Worm (Caenorhabditis elegans) whole organism, L2 larva: ENCODE measurements around the gene F59F5.4.

Experiments
- C34F6.9 ChIP-seq: fragments of 150-350 bp; optimal IDR thresholded peaks from 2 replicates; lab custom pipeline; 2014; ENCODE audit warnings: missing biosample characterization, missing genetic modification characterization
- F13H6.1 ChIP-seq: sonication (generic microtip); optimal IDR thresholded peaks from 2 replicates; lab custom pipeline; 2016; ENCODE audit warnings: missing genetic modification characterization, missing compliant biosample characterization
- R02D3.7 ChIP-seq: fragments of 150-350 bp; optimal IDR thresholded peaks from 2 replicates; lab custom pipeline; 2014; ENCODE audit warnings: missing biosample characterization, missing genetic modification characterization
- ZK546.5 ChIP-seq: sonication (generic microtip); optimal IDR thresholded peaks from 2 replicates; lab custom pipeline; 2017; ENCODE audit warnings: missing biosample characterization, missing genetic modification characterization
- alr-1 ChIP-seq: fragments of 150-350 bp; optimal IDR thresholded peaks from 2 replicates; lab custom pipeline; 2014; ENCODE audit warnings: missing biosample characterization, missing genetic modification characterization
- aly-2 ChIP-seq: fragments of 150-350 bp; optimal IDR thresholded peaks from 2 replicates; lab custom pipeline; 2014; ENCODE audit warnings: missing biosample characterization, missing genetic modification characterization
- ceh-16 ChIP-seq: fragments of 150-350 bp; optimal IDR thresholded peaks from 2 replicates; lab custom pipeline; 2014; ENCODE audit warnings: missing biosample characterization, missing genetic modification characterization
- ceh-82 ChIP-seq: fragments of 150-350 bp; optimal IDR thresholded peaks from 2 replicates; lab custom pipeline; 2014; ENCODE audit warnings: missing biosample characterization, missing genetic modification characterization
- dmd-4 ChIP-seq: sonication (generic microtip); optimal IDR thresholded peaks from 2 replicates; lab custom pipeline; 2017; ENCODE audit warnings: missing biosample characterization, missing genetic modification characterization
- elt-3 ChIP-seq: sonication (generic microtip); optimal IDR thresholded peaks from 2 replicates; lab custom pipeline; 2017; ENCODE audit warnings: missing biosample characterization, missing genetic modification characterization
- fos-1 ChIP-seq: fragments of 150-350 bp; optimal IDR thresholded peaks from 2 replicates; lab custom pipeline; 2014; ENCODE audit warnings: missing biosample characterization, missing genetic modification characterization
- gmeb-1 ChIP-seq: fragments of 150-350 bp; optimal IDR thresholded peaks from 2 replicates; lab custom pipeline; 2014; ENCODE audit warnings: missing biosample characterization, missing genetic modification characterization
- lin-11 ChIP-seq: fragments of 150-350 bp; sonication (generic microtip); optimal IDR thresholded peaks from 2 replicates; lab custom pipeline; 2014; ENCODE audit warnings: missing biosample characterization, missing genetic modification characterization, inconsistent platforms, mixed read lengths
- lin-39 ChIP-seq: fragments of 150-350 bp; optimal IDR thresholded peaks from 2 replicates; lab custom pipeline; 2014; ENCODE audit warnings: missing biosample characterization, missing genetic modification reagents, missing genetic modification characterization
- lsy-2 ChIP-seq, 2 experiments: fragments of 150-350 bp in 1 of 2; sonication (generic microtip) in 1 of 2; optimal IDR thresholded peaks; 2 replicates each; lab custom pipeline; 2014 to 2017; ENCODE audit warnings: missing biosample characterization in 2 of 2, missing genetic modification characterization in 2 of 2
- mbf-1 ChIP-seq: sonication (generic microtip); optimal IDR thresholded peaks from 2 replicates; lab custom pipeline; 2017; ENCODE audit warnings: missing biosample characterization, missing genetic modification characterization
- mdl-1 ChIP-seq, 2 experiments: fragments of 150-350 bp in 1 of 2; sonication (generic microtip) in 1 of 2; optimal IDR thresholded peaks; 2 replicates each; lab custom pipeline; 2017; ENCODE audit warnings: missing biosample characterization in 2 of 2, missing genetic modification characterization in 2 of 2
- nhr-10 ChIP-seq: sonication (generic microtip); optimal IDR thresholded peaks from 2 replicates; lab custom pipeline; 2017; ENCODE audit warnings: missing biosample characterization, missing genetic modification characterization
- nhr-11 ChIP-seq: fragments of 150-350 bp; optimal IDR thresholded peaks from 2 replicates; lab custom pipeline; 2014; ENCODE audit warnings: missing biosample characterization, missing genetic modification characterization
- nhr-129 ChIP-seq: fragments of 150-350 bp; optimal IDR thresholded peaks from 2 replicates; lab custom pipeline; 2014; ENCODE audit warnings: missing biosample characterization, missing genetic modification characterization
- nhr-23 ChIP-seq: fragments of 150-350 bp; optimal IDR thresholded peaks from 2 replicates; lab custom pipeline; 2014; ENCODE audit warnings: missing biosample characterization, missing genetic modification reagents, missing genetic modification characterization
- nhr-237 ChIP-seq: fragments of 150-350 bp; optimal IDR thresholded peaks from 2 replicates; lab custom pipeline; 2014; ENCODE audit warnings: missing biosample characterization, missing genetic modification characterization
- nhr-6 ChIP-seq: fragments of 150-350 bp; optimal IDR thresholded peaks from 2 replicates; lab custom pipeline; 2014; ENCODE audit warnings: missing biosample characterization, missing genetic modification characterization
- peb-1 ChIP-seq: fragments of 150-350 bp; optimal IDR thresholded peaks from 2 replicates; lab custom pipeline; 2014; ENCODE audit warnings: missing biosample characterization, missing genetic modification characterization
- sem-4 ChIP-seq: fragments of 150-350 bp; optimal IDR thresholded peaks from 2 replicates; lab custom pipeline; 2014; ENCODE audit warnings: missing biosample characterization, missing genetic modification reagents, missing genetic modification characterization
- sma-3 ChIP-seq: sonication (generic microtip); optimal IDR thresholded peaks from 2 replicates; lab custom pipeline; 2016; ENCODE audit warnings: missing genetic modification reagents, missing genetic modification characterization, missing compliant biosample characterization
- snpc-4 ChIP-seq: fragments of 150-350 bp; optimal IDR thresholded peaks from 2 replicates; lab custom pipeline; 2014; ENCODE audit warnings: missing biosample characterization, missing genetic modification characterization
- unc-39 ChIP-seq: fragments of 150-350 bp; optimal IDR thresholded peaks from 2 replicates; lab custom pipeline; 2014; ENCODE audit warnings: missing biosample characterization, missing genetic modification characterization
- zag-1 ChIP-seq: fragments of 150-350 bp; optimal IDR thresholded peaks from 2 replicates; lab custom pipeline; 2014; ENCODE audit warnings: missing biosample characterization, missing genetic modification characterization
- ztf-1 ChIP-seq: fragments of 200-800 bp; sonication (Bioruptor generic); conservative IDR thresholded peaks from 2 replicates; pipeline ENCODE4 v1.3.6; 2022; ENCODE audit warnings: missing genetic modification characterization, missing compliant biosample characterization
- ztf-4 ChIP-seq: fragments of 150-350 bp; optimal IDR thresholded peaks from 2 replicates; lab custom pipeline; 2014; ENCODE audit warnings: missing biosample characterization, missing genetic modification characterization

Gene F59F5.4

ce11 chrX:10542313-10543048 lies at the start of gene F59F5.4, which contains the start of gene F59F5.3:
Gene F59F5.4 (plus strand): TSS chrX:10542998.
Gene F59F5.3 (minus strand): TSS chrX:10542413.
- TF ChIP-seq unc-39 (tag; lab: Kevin White, UChicago) (no peak), fos-1 (peak; percentile 24)

- TF ChIP-seq mbf-1 (tag; lab: Kevin White, UChicago) (no peak), lin-11 (tag; lab: Kevin White, UChicago) (no peak), ztf-1 (GFP tag; lab: Robert Waterston, UW) (no peak), sem-4 (tag; lab: Kevin White, UChicago) (no peak), lin-39 (tag; lab: Kevin White, UChicago) (no peak), ztf-4 (tag; lab: Kevin White, UChicago) (no peak), snpc-4 (tag; lab: Kevin White, UChicago) (no peak), dmd-4 (tag; lab: Kevin White, UChicago) (no peak), gmeb-1 (no peak), ZK546.5 (no peak), elt-3 (tag; lab: Kevin White, UChicago) (no peak), ceh-82 (tag; lab: Kevin White, UChicago) (no peak), C34F6.9 (tag; lab: Kevin White, UChicago) (no peak), sma-3 (GFP tag; lab: Kevin White, UChicago) (no peak), nhr-129 (tag; lab: Kevin White, UChicago) (no peak), lsy-2 (tag; optimal IDR thresholded peaks at IDR 0.05; lab: Kevin White, UChicago) (no peak)
Measured at ce11 chrX:10499590-10499989, 43.2 kb upstream of the F59F5.4 start, which contains the start of gene vab-3. Gene vab-3 (plus strand): TSS chrX:10499890.

- TF ChIP-seq ceh-16 (tag; lab: Kevin White, UChicago): no peak
- TF ChIP-seq zag-1 (tag; lab: Kevin White, UChicago): no peak
- no peak for TF ChIP-seq peb-1 (tag; lab: Kevin White, UChicago)
- no peak for TF ChIP-seq aly-2 (tag; lab: Kevin White, UChicago)
- TF ChIP-seq elt-3 (tag; lab: Kevin White, UChicago): no peak
- TF ChIP-seq ceh-82 (tag; lab: Kevin White, UChicago): no peak
- no peak for TF ChIP-seq nhr-237 (tag; lab: Kevin White, UChicago)
- no peak for TF ChIP-seq nhr-23 (tag; lab: Kevin White, UChicago)
- no peak for TF ChIP-seq mdl-1 (tag; optimal IDR thresholded peaks at IDR 0.05; lab: Kevin White, UChicago)
- no peak for TF ChIP-seq dmd-4 (tag; lab: Kevin White, UChicago)
- no peak for TF ChIP-seq lsy-2 (tag; optimal IDR thresholded peaks at IDR 0.05; lab: Kevin White, UChicago)
- TF ChIP-seq unc-39 (tag; lab: Kevin White, UChicago): no peak
Measured at ce11 chrX:10503393-10503792, 39.4 kb upstream of the F59F5.4 start.

DNA sequence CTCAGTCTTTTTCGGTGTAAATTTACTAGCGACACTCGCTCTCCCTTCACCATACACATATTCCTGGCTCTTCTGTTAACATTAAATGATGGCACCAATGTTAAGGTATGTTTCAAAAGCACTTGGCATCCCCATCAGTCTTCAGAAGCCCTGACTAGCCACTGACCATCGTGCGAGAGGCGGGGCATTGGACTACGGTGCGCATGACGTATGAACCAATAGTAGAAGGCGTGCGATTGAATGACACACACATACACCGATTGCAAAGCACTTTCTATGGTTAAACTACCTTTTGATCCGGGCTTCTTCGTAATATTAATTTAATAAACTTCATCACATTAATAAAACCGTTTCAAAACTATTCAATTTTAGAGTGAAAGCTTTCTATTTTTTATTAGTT lies 37.6 kb upstream of the F59F5.4 start:
- TF ChIP-seq aly-2 (tag; lab: Kevin White, UChicago): no peak
- TF ChIP-seq lsy-2 (tag; optimal IDR thresholded peaks at IDR 0.05; lab: Kevin White, UChicago): peak in 1 of 2 experiments; percentile 42

ce11 chrX:10507971-10508370 lies 34.8 kb upstream of the F59F5.4 start:
- no peak for TF ChIP-seq nhr-10 (tag; lab: Kevin White, UChicago)
- TF ChIP-seq alr-1: no peak
- no peak for TF ChIP-seq aly-2 (tag; lab: Kevin White, UChicago)
- no peak for TF ChIP-seq dmd-4 (tag; lab: Kevin White, UChicago)
- no peak for TF ChIP-seq F13H6.1 (tag; lab: Kevin White, UChicago)
- TF ChIP-seq sem-4 (tag; lab: Kevin White, UChicago): no peak
- TF ChIP-seq nhr-6: no peak
- TF ChIP-seq nhr-11 (tag; lab: Kevin White, UChicago): no peak
- no peak for TF ChIP-seq nhr-23 (tag; lab: Kevin White, UChicago)
- TF ChIP-seq R02D3.7 (tag; lab: Kevin White, UChicago): no peak
- no peak for TF ChIP-seq lsy-2 (tag; optimal IDR thresholded peaks at IDR 0.05; lab: Kevin White, UChicago)
- no peak for TF ChIP-seq zag-1 (tag; lab: Kevin White, UChicago)
- no peak for TF ChIP-seq ceh-82 (tag; lab: Kevin White, UChicago)
- TF ChIP-seq, all 48 proteins: peak for 0
